Worm (Caenorhabditis elegans) whole organism, L4 larva: Measurements from ENCODE around the gene srlf-32.

ENCODE experiments used
- F10B5.3 ChIP-seq: sonication (generic microtip); optimal IDR thresholded peaks from 2 replicates; lab custom pipeline; 2016; ENCODE audit warnings: mild to moderate bottlenecking, missing genetic modification characterization, missing compliant biosample characterization
- F37D6.2 ChIP-seq: sonication (generic microtip); optimal IDR thresholded peaks from 2 replicates; lab custom pipeline; 2016; ENCODE audit warnings: mild to moderate bottlenecking, missing genetic modification characterization, missing compliant biosample characterization
- F44E2.7 ChIP-seq: fragments of 200-800 bp; sonication (Bioruptor generic); IDR thresholded peaks from 2 replicates; pipeline ENCODE4 v2.1.2; 2022; ENCODE audit warnings: missing genetic modification characterization, missing compliant biosample characterization
- F49E8.2 ChIP-seq: sonication (generic microtip); optimal IDR thresholded peaks from 2 replicates; lab custom pipeline; 2016; ENCODE audit warnings: missing compliant biosample characterization, mild to moderate bottlenecking, missing genetic modification characterization, borderline replicate concordance
- R02D3.7 ChIP-seq: fragments of 150-350 bp; sonication (generic microtip); optimal IDR thresholded peaks from 3 replicates; lab custom pipeline; 2014; ENCODE audit warnings: missing biosample characterization, missing genetic modification characterization
- T20F7.1 ChIP-seq: fragments of 200-800 bp; sonication (Bioruptor generic); optimal IDR thresholded peaks from 2 replicates; lab custom pipeline; 2018; ENCODE audit warnings: mild to moderate bottlenecking, missing genetic modification characterization, missing compliant biosample characterization
- aly-2 ChIP-seq: sonication (generic microtip); optimal IDR thresholded peaks from 2 replicates; lab custom pipeline; 2018; ENCODE audit warnings: missing biosample characterization, missing genetic modification characterization
- ama-1 ChIP-seq: fragments of 150-350 bp; optimal IDR thresholded peaks from 2 replicates; lab custom pipeline; 2014; ENCODE audit warnings: inconsistent platforms, mixed read lengths
- ceh-28 ChIP-seq: fragments of 150-350 bp; optimal IDR thresholded peaks from 2 replicates; lab custom pipeline; 2014; ENCODE audit warnings: missing biosample characterization, missing genetic modification reagents, missing genetic modification characterization
- ceh-62 ChIP-seq: sonication (generic microtip); optimal IDR thresholded peaks from 2 replicates; lab custom pipeline; 2017; ENCODE audit warnings: missing biosample characterization, missing genetic modification characterization
- ceh-82 ChIP-seq: sonication (generic microtip); optimal IDR thresholded peaks from 2 replicates; lab custom pipeline; 2017; ENCODE audit warnings: missing biosample characterization, missing genetic modification characterization
- cey-2 ChIP-seq: sonication (generic microtip); optimal IDR thresholded peaks from 3 replicates; lab custom pipeline; 2017; ENCODE audit warnings: missing genetic modification characterization, mild to moderate bottlenecking, missing compliant biosample characterization, antibody characterized with exemption, borderline replicate concordance; ENCODE audit not compliant: insufficient read depth
- daf-16 ChIP-seq, 3 experiments: sonication (generic microtip); optimal IDR thresholded peaks; 2 replicates each; lab custom pipeline; 2016 to 2017; ENCODE audit warnings: missing genetic modification characterization in 3 of 3, missing genetic modification reagents in 3 of 3, mild to moderate bottlenecking in 2 of 3, missing compliant biosample characterization in 2 of 3, missing biosample characterization in 1 of 3, moderate library complexity in 1 of 3
- dmd-8 ChIP-seq: fragments of 200-800 bp; sonication (Bioruptor generic); IDR thresholded peaks from 2 replicates; pipeline ENCODE4 v1.3.6; 2022; ENCODE audit warnings: missing genetic modification characterization, missing compliant biosample characterization
- duxl-1 ChIP-seq: sonication (generic microtip); optimal IDR thresholded peaks from 2 replicates; lab custom pipeline; 2016; ENCODE audit warnings: mild to moderate bottlenecking, missing genetic modification characterization, moderate library complexity, missing compliant biosample characterization; ENCODE audit not compliant: poor library complexity
- dve-1 ChIP-seq: sonication (generic microtip); optimal IDR thresholded peaks from 2 replicates; lab custom pipeline; 2017; ENCODE audit warnings: antibody characterized with exemption, mild to moderate bottlenecking, missing genetic modification characterization, missing compliant biosample characterization; ENCODE audit not compliant: insufficient read depth
- fos-1 ChIP-seq: fragments of 150-350 bp; optimal IDR thresholded peaks from 2 replicates; lab custom pipeline; 2014; ENCODE audit warnings: missing biosample characterization, missing genetic modification characterization
- gei-8 ChIP-seq: fragments of 200-800 bp; sonication (Bioruptor generic); optimal IDR thresholded peaks from 2 replicates; lab custom pipeline; 2018; ENCODE audit warnings: mild to moderate bottlenecking, missing genetic modification characterization, missing compliant biosample characterization
- hif-1 ChIP-seq, 2 experiments: sonication (generic microtip); optimal IDR thresholded peaks; 2 replicates each; lab custom pipeline; 2016 to 2017; ENCODE audit warnings: missing compliant biosample characterization in 2 of 2, missing genetic modification characterization in 2 of 2, missing genetic modification reagents in 2 of 2, missing genotype in 2 of 2, mild to moderate bottlenecking in 1 of 2
- hlh-30 ChIP-seq: sonication (generic microtip); optimal IDR thresholded peaks from 2 replicates; lab custom pipeline; 2017; ENCODE audit warnings: antibody characterized with exemption, mild to moderate bottlenecking, missing genetic modification characterization, missing compliant biosample characterization; ENCODE audit not compliant: insufficient read depth
- lim-7 ChIP-seq: fragments of 200-800 bp; sonication (Bioruptor generic); IDR thresholded peaks from 2 replicates; pipeline ENCODE4 v1.3.6; 2022; ENCODE audit warnings: missing genetic modification characterization, missing compliant biosample characterization
- lin-13 ChIP-seq: fragments of 150-350 bp; optimal IDR thresholded peaks from 2 replicates; lab custom pipeline; 2014; ENCODE audit warnings: missing biosample characterization, missing genetic modification reagents, missing genetic modification characterization
- lin-15B ChIP-seq: fragments of 150-350 bp; sonication (generic microtip); optimal IDR thresholded peaks from 3 replicates; lab custom pipeline; 2014; ENCODE audit warnings: missing biosample characterization, missing genetic modification characterization
- lin-29 ChIP-seq: fragments of 200-800 bp; sonication (Bioruptor generic); IDR thresholded peaks from 2 replicates; pipeline ENCODE4 v1.3.6; 2022; ENCODE audit warnings: missing genetic modification reagents, missing genetic modification characterization, missing compliant biosample characterization
- lin-39 ChIP-seq: fragments of 150-350 bp; optimal IDR thresholded peaks from 2 replicates; lab custom pipeline; 2014; ENCODE audit warnings: missing biosample characterization, missing genetic modification reagents, missing genetic modification characterization
- lsy-2 ChIP-seq, 2 experiments: fragments of 150-350 bp in 1 of 2; sonication (generic microtip) in 1 of 2; optimal IDR thresholded peaks; 2 replicates each; lab custom pipeline; 2014 to 2017; ENCODE audit warnings: missing biosample characterization in 2 of 2, missing genetic modification characterization in 2 of 2
- mdl-1 ChIP-seq, 2 experiments: fragments of 150-350 bp in 1 of 2; sonication (generic microtip) in 1 of 2; optimal IDR thresholded peaks; 2 replicates each; lab custom pipeline; 2014 to 2017; ENCODE audit warnings: missing biosample characterization in 2 of 2, missing genetic modification characterization in 2 of 2
- mdt-29 ChIP-seq: fragments of 200-800 bp; sonication (Bioruptor generic); IDR thresholded peaks from 2 replicates; pipeline ENCODE4 v1.3.6; 2022; ENCODE audit warnings: missing genetic modification reagents, missing genetic modification characterization, missing compliant biosample characterization
- mep-1 ChIP-seq: fragments of 150-350 bp; sonication (generic microtip); optimal IDR thresholded peaks from 3 replicates; lab custom pipeline; 2014; ENCODE audit warnings: missing biosample characterization, missing genetic modification characterization
- mes-2 ChIP-seq: sonication (generic microtip); optimal IDR thresholded peaks from 2 replicates; lab custom pipeline; 2016; ENCODE audit warnings: missing genotype, mild to moderate bottlenecking, missing genetic modification characterization, missing compliant biosample characterization; ENCODE audit not compliant: poor library complexity, severe bottlenecking
- nhr-10 ChIP-seq: fragments of 150-350 bp; optimal IDR thresholded peaks from 2 replicates; lab custom pipeline; 2014; ENCODE audit warnings: missing biosample characterization, missing genetic modification characterization
- nhr-111 ChIP-seq: fragments of 200-800 bp; sonication (Bioruptor generic); optimal IDR thresholded peaks from 2 replicates; lab custom pipeline; 2018; ENCODE audit warnings: mild to moderate bottlenecking, missing genetic modification characterization, missing compliant biosample characterization
- nhr-25 ChIP-seq: sonication (generic microtip); optimal IDR thresholded peaks from 2 replicates; lab custom pipeline; 2017; ENCODE audit warnings: missing genetic modification characterization, mild to moderate bottlenecking, missing compliant biosample characterization, antibody characterized with exemption, moderate library complexity, borderline replicate concordance; ENCODE audit not compliant: insufficient read depth
- nhr-28 ChIP-seq: fragments of 150-350 bp; optimal IDR thresholded peaks from 2 replicates; lab custom pipeline; 2014; ENCODE audit warnings: missing biosample characterization, missing genetic modification characterization
- nhr-41 ChIP-seq: fragments of 200-800 bp; sonication (Bioruptor generic); IDR thresholded peaks from 2 replicates; pipeline ENCODE4 v1.3.6; 2022; ENCODE audit warnings: missing genetic modification reagents, missing genetic modification characterization, missing compliant biosample characterization
- nhr-77 ChIP-seq: fragments of 150-350 bp; optimal IDR thresholded peaks from 2 replicates; lab custom pipeline; 2014; ENCODE audit warnings: missing biosample characterization, missing genetic modification characterization
- php-3 ChIP-seq: fragments of 200-800 bp; sonication (Bioruptor generic); IDR thresholded peaks from 2 replicates; pipeline ENCODE4 v1.3.6; 2022; ENCODE audit warnings: missing genetic modification reagents, missing genetic modification characterization, missing compliant biosample characterization
- pqm-1 ChIP-seq: sonication (generic microtip); optimal IDR thresholded peaks from 2 replicates; lab custom pipeline; 2017; ENCODE audit warnings: missing biosample characterization, missing genetic modification characterization
- saeg-2 ChIP-seq: fragments of 200-800 bp; sonication (Bioruptor generic); IDR thresholded peaks from 2 replicates; pipeline ENCODE4 v1.3.6; 2022; ENCODE audit warnings: missing genetic modification reagents, missing genetic modification characterization, missing compliant biosample characterization
- sdz-12 ChIP-seq: fragments of 200-800 bp; sonication (Bioruptor generic); optimal IDR thresholded peaks from 2 replicates; lab custom pipeline; 2018; ENCODE audit warnings: mild to moderate bottlenecking, missing genetic modification characterization, missing compliant biosample characterization
- skn-1 ChIP-seq: fragments of 150-350 bp; optimal IDR thresholded peaks from 2 replicates; lab custom pipeline; 2014; ENCODE audit warnings: missing biosample characterization, missing genetic modification characterization
- snpc-1.2 ChIP-seq: fragments of 200-800 bp; sonication (Bioruptor generic); IDR thresholded peaks from 2 replicates; pipeline ENCODE4 v1.3.6; 2022; ENCODE audit warnings: missing genetic modification reagents, missing genetic modification characterization, missing compliant biosample characterization
- spr-1 ChIP-seq: sonication (generic microtip); optimal IDR thresholded peaks from 2 replicates; lab custom pipeline; 2016; ENCODE audit warnings: mild to moderate bottlenecking, missing genetic modification characterization, missing compliant biosample characterization
- tag-97 ChIP-seq: fragments of 200-800 bp; sonication (Bioruptor generic); IDR thresholded peaks from 2 replicates; pipeline ENCODE4 v1.3.6; 2022; ENCODE audit warnings: missing genetic modification characterization, missing compliant biosample characterization
- unc-130 ChIP-seq: sonication (generic microtip); optimal IDR thresholded peaks from 2 replicates; lab custom pipeline; 2016; ENCODE audit warnings: missing genetic modification reagents, missing genetic modification characterization, missing compliant biosample characterization
- unc-39 ChIP-seq: sonication (generic microtip); optimal IDR thresholded peaks from 2 replicates; lab custom pipeline; 2017; ENCODE audit warnings: missing biosample characterization, missing genetic modification characterization
- zag-1 ChIP-seq: fragments of 150-350 bp; optimal IDR thresholded peaks from 2 replicates; lab custom pipeline; 2014; ENCODE audit warnings: missing biosample characterization, missing genetic modification characterization
- zfp-2 ChIP-seq: sonication (generic microtip); optimal IDR thresholded peaks from 2 replicates; lab custom pipeline; 2016; ENCODE audit warnings: mild to moderate bottlenecking, missing genetic modification characterization, missing compliant biosample characterization
- zip-11 ChIP-seq: fragments of 200-800 bp; sonication (Bioruptor generic); IDR thresholded peaks from 2 replicates; pipeline ENCODE4 v1.3.6; 2022; ENCODE audit warnings: missing genetic modification characterization, missing compliant biosample characterization
- zip-2 ChIP-seq: fragments of 150-350 bp; optimal IDR thresholded peaks from 2 replicates; lab custom pipeline; 2014; ENCODE audit warnings: missing biosample characterization, missing genetic modification characterization

Gene srlf-32

DNA sequence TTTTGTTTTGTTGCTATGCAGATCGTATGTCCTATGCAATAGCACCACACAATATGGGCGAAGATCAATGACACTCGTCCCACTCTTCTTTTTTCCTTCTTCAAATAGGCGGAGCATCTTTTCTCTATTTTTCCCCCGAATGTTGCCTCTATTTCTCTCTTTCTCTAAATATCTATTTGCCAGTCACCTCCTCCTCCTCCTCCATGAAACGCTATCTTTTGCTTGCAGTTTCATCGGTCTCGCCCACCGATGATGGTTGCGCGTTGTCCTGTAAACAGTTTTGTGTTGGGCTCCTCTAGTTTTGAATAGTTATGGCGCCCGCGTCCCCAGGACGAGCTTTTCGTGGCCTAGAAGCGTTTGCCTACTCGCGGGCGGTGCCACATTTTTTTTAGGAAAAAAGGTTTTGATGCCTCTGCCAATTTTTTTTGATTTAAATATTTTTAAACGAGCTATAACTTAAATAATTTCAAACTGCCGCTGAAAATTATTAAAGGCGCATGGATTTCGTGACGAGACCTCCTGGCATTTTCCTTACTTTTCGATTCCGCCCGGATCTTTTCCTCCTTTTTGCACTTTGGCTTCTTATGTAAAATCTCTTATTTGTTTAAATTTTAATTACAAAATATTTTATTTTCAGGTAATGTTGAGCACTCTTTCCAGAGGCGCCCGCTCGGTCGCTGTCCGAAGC is 26.9 kb downstream of the srlf-32 start, which contains the start of gene gdh-1:
Gene gdh-1, plus strand, starts transcription at position 638 of the 688 bp plus-strand sequence.
- TF ChIP-seq gei-8 (GFP tag; lab: Kevin White, UChicago) (no peak), zip-11 (GFP tag; lab: Robert Waterston, UW) (no peak), lin-15B (no peak), fos-1 (tag; lab: Kevin White, UChicago) (no peak), lin-13 (GFP tag; lab: Kevin White, UChicago) (no peak), lin-29 (no peak), mdl-1 (tag; optimal IDR thresholded peaks at IDR 0.05; lab: Kevin White, UChicago) (peak in 1 of 2 experiments; percentile 58), ceh-62 (tag; lab: Kevin White, UChicago) (no peak), saeg-2 (GFP tag; lab: Robert Waterston, UW) (no peak), hlh-30 (tag; lab: Kevin White, UChicago) (peak; percentile 24), sdz-12 (GFP tag; lab: Kevin White, UChicago) (no peak), nhr-28 (peak; percentile 74), skn-1 (tag; lab: Kevin White, UChicago) (no peak), tag-97 (no peak), F44E2.7 (GFP tag; lab: Robert Waterston, UW) (no peak), ceh-28 (tag; lab: Kevin White, UChicago) (no peak), lin-39 (tag; lab: Kevin White, UChicago) (no peak), mdt-29 (no peak), lim-7 (GFP tag; lab: Robert Waterston, UW) (no peak), spr-1 (no peak), mep-1 (tag; lab: Kevin White, UChicago) (no peak), duxl-1 (tag; lab: Kevin White, UChicago) (no peak), ceh-82 (tag; lab: Kevin White, UChicago) (no peak), dmd-8 (GFP tag; lab: Robert Waterston, UW) (no peak), F10B5.3 (no peak), pqm-1 (peak; percentile 5), zip-2 (no peak), lsy-2 (tag; optimal IDR thresholded peaks at IDR 0.05; lab: Kevin White, UChicago) (peak in 1 of 2 experiments; percentile 56), php-3 (GFP tag; lab: Robert Waterston, UW) (no peak), nhr-111 (GFP tag; lab: Kevin White, UChicago) (no peak), daf-16 (GFP tag; optimal IDR thresholded peaks at IDR 0.05; lab: Kevin White, UChicago) (no peak), daf-16 (tag; optimal IDR thresholded peaks at IDR 0.05; lab: Kevin White, UChicago) (peak; percentile 60), unc-130 (GFP tag; lab: Kevin White, UChicago) (no peak), unc-39 (tag; lab: Kevin White, UChicago) (no peak), hif-1 (tag; optimal IDR thresholded peaks at IDR 0.05; lab: Kevin White, UChicago) (peak in 1 of 2 experiments; percentile 44), snpc-1.2 (GFP tag; lab: Robert Waterston, UW) (0 out of 2 replicates have a peak, but pooled peaks have one; percentile 15), T20F7.1 (GFP tag; lab: Kevin White, UChicago) (no peak), F37D6.2 (tag; lab: Kevin White, UChicago) (no peak), F49E8.2 (tag; lab: Kevin White, UChicago) (no peak), R02D3.7 (no peak), aly-2 (tag; lab: Kevin White, UChicago) (no peak), ama-1 (lab: Kevin White, UChicago) (peak; percentile 84), mes-2 (tag; lab: Kevin White, UChicago) (no peak), nhr-77 (tag; lab: Kevin White, UChicago) (no peak), zag-1 (no peak), nhr-10 (tag; lab: Kevin White, UChicago) (no peak), cey-2 (tag; lab: Kevin White, UChicago) (no peak), dve-1 (tag; lab: Kevin White, UChicago) (peak; percentile 57), nhr-41 (GFP tag; lab: Robert Waterston, UW) (no peak), nhr-25 (tag; lab: Kevin White, UChicago) (no peak), zfp-2 (tag; lab: Kevin White, UChicago) (no peak)
